Worm (Caenorhabditis elegans) whole organism, young adult: ENCODE results near the gene ddo-2.

Source experiments
- B0261.1 ChIP-seq: sonication (generic microtip); optimal IDR thresholded peaks from 2 replicates; lab custom pipeline; 2016; ENCODE audit warnings: mild to moderate bottlenecking, missing genetic modification characterization, moderate library complexity, missing compliant biosample characterization
- K12H6.12 ChIP-seq: fragments of 200-800 bp; sonication (Bioruptor generic); optimal IDR thresholded peaks from 2 replicates; lab custom pipeline; 2018; ENCODE audit warnings: mild to moderate bottlenecking, missing genetic modification characterization, missing compliant biosample characterization
- mxl-1 ChIP-seq: sonication (generic microtip); optimal IDR thresholded peaks from 2 replicates; lab custom pipeline; 2016; ENCODE audit warnings: missing genetic modification characterization, missing compliant biosample characterization
- snpc-1.1 ChIP-seq: sonication (generic microtip); optimal IDR thresholded peaks from 2 replicates; lab custom pipeline; 2017; ENCODE audit warnings: missing genetic modification characterization, mild to moderate bottlenecking, missing compliant biosample characterization, antibody characterized with exemption, moderate library complexity, missing genotype, missing genetic modification reagents; ENCODE audit not compliant: insufficient read depth

ddo-2 gene

DNA sequence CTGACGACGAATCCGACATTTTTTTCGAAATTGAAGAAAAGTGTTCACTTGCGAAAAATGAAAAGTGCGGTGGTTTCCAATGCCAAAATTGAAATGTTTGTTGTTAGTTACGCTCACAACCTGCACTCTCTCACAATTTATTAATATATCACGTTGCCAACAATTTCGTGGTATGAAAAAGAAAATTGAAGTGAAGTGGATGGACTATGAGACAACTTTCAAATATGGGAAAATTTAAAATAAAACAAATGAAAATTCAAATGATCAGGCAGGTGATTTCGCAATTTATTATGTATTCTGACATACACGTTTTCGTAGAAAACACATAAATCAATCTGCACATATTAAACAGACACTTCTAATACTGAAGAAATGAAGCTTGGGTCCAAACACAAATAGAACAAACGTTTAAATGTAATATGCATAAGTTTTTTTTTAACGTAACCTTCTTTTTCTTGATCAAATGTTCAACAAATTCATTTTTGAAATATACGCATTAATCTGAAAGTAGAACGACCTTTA, 49.4 kb downstream of the ddo-2 start, which contains the start of gene srp-6:
Gene srp-6 (minus strand): TSS at position 51 of the 522 bp plus-strand sequence.
- TF ChIP-seq mxl-1 (tag; lab: Kevin White, UChicago) (no peak), B0261.1 (tag; lab: Kevin White, UChicago) (no peak), snpc-1.1 (tag; lab: Kevin White, UChicago) (no peak), K12H6.12 (tag; lab: Kevin White, UChicago) (no peak)
- TF ChIP-seq, all 124 proteins: peak for 0
